Worm (Caenorhabditis elegans) whole organism, L4/young adult: ENCODE results near the gene rde-4.

Experiments used
- dao-5 ChIP-seq: sonication (generic microtip); optimal IDR thresholded peaks from 2 replicates; lab custom pipeline; 2016; ENCODE audit warnings: missing genotype, missing genetic modification characterization, moderate library complexity, missing compliant biosample characterization
- him-1 ChIP-seq: sonication (generic microtip); optimal IDR thresholded peaks from 2 replicates; lab custom pipeline; 2016; ENCODE audit warnings: missing genotype, missing genetic modification reagents, missing genetic modification characterization, missing compliant biosample characterization

DNA sequence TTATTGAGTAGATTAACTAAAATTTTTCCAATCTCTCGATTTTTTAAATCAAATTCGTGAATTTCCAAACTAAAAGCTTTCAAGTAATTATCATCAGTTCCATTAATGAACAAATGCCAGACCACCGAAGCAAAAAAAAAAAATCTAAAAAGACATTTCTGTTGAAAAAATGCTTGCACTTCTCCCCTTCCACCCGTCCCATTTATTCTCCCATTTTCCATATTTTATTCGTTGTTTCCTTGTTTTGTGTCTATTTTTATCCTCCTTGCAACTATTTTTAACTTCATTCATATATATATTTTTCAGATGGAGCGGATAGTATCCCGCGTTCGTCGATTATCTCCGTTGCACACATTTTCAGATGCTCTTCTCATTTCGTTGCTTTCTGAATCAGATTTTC, 29.5 kb downstream of the rde-4 start, which contains the start of gene epac-1:
- no peak for TF ChIP-seq him-1 (tag; lab: Kevin White, UChicago)
- TF ChIP-seq dao-5 (tag; lab: Kevin White, UChicago), result no peak
